Worm (Caenorhabditis elegans) whole organism, L4 larva: ENCODE results near the gene abce-1.
A peak's percentile ranks its signal among the peaks of the same experiment; 100 is the strongest.

Source experiments
- Y105C5A.15 ChIP-seq: fragments of 200-800 bp; sonication (Bioruptor generic); IDR thresholded peaks from 2 replicates; pipeline ENCODE4 v1.3.6; 2022; ENCODE audit warnings: missing genetic modification characterization, missing compliant biosample characterization
- Y48G9A.11 ChIP-seq: fragments of 200-800 bp; sonication (Bioruptor generic); IDR thresholded peaks from 2 replicates; pipeline ENCODE4 v1.3.6; 2022; ENCODE audit warnings: missing genetic modification reagents, missing genetic modification characterization, missing compliant biosample characterization
- Y5F2A.4 ChIP-seq: fragments of 200-800 bp; sonication (Bioruptor generic); optimal IDR thresholded peaks from 2 replicates; lab custom pipeline; 2018; ENCODE audit warnings: mild to moderate bottlenecking, missing genetic modification characterization, missing compliant biosample characterization
- ces-1 ChIP-seq: fragments of 150-350 bp; sonication (generic microtip); optimal IDR thresholded peaks from 4 replicates; lab custom pipeline; 2014; ENCODE audit warnings: missing biosample characterization, missing genetic modification reagents, missing genetic modification characterization
- ctbp-1 ChIP-seq: fragments of 200-800 bp; sonication (Bioruptor generic); IDR thresholded peaks from 2 replicates; pipeline ENCODE4 v1.3.6; 2022; ENCODE audit warnings: missing genetic modification reagents, missing genetic modification characterization, missing compliant biosample characterization
- daf-16 ChIP-seq, 3 experiments: sonication (generic microtip); optimal IDR thresholded peaks; 2 replicates each; lab custom pipeline; 2016 to 2017; ENCODE audit warnings: missing genetic modification characterization in 3 of 3, missing genetic modification reagents in 3 of 3, mild to moderate bottlenecking in 2 of 3, missing compliant biosample characterization in 2 of 3, missing biosample characterization in 1 of 3, moderate library complexity in 1 of 3
- daf-19 ChIP-seq: fragments of 200-800 bp; sonication (Bioruptor generic); conservative IDR thresholded peaks from 2 replicates; pipeline ENCODE4 v1.3.6; 2022; ENCODE audit warnings: missing genetic modification characterization, missing compliant biosample characterization
- dmd-9 ChIP-seq: fragments of 200-800 bp; sonication (Bioruptor generic); IDR thresholded peaks from 2 replicates; pipeline ENCODE4 v1.3.6; 2022; ENCODE audit warnings: missing genetic modification reagents, missing genetic modification characterization, missing compliant biosample characterization
- dpl-1 ChIP-seq: fragments of 150-350 bp; optimal IDR thresholded peaks from 2 replicates; lab custom pipeline; 2014; ENCODE audit warnings: missing biosample characterization, missing genetic modification reagents, missing genetic modification characterization
- dve-1 ChIP-seq: sonication (generic microtip); optimal IDR thresholded peaks from 2 replicates; lab custom pipeline; 2017; ENCODE audit warnings: antibody characterized with exemption, mild to moderate bottlenecking, missing genetic modification characterization, missing compliant biosample characterization; ENCODE audit not compliant: insufficient read depth
- egl-27 ChIP-seq: sonication (generic microtip); optimal IDR thresholded peaks from 3 replicates; lab custom pipeline; 2017; ENCODE audit warnings: missing biosample characterization, missing genetic modification reagents, missing genetic modification characterization
- fos-1 ChIP-seq: fragments of 150-350 bp; optimal IDR thresholded peaks from 2 replicates; lab custom pipeline; 2014; ENCODE audit warnings: missing biosample characterization, missing genetic modification characterization
- gei-8 ChIP-seq: fragments of 200-800 bp; sonication (Bioruptor generic); optimal IDR thresholded peaks from 2 replicates; lab custom pipeline; 2018; ENCODE audit warnings: mild to moderate bottlenecking, missing genetic modification characterization, missing compliant biosample characterization
- hlh-30 ChIP-seq: sonication (generic microtip); optimal IDR thresholded peaks from 2 replicates; lab custom pipeline; 2017; ENCODE audit warnings: antibody characterized with exemption, mild to moderate bottlenecking, missing genetic modification characterization, missing compliant biosample characterization; ENCODE audit not compliant: insufficient read depth
- lin-38 ChIP-seq: fragments of 200-800 bp; sonication (Bioruptor generic); IDR thresholded peaks from 2 replicates; pipeline ENCODE4 v1.3.6; 2022; ENCODE audit warnings: missing genetic modification reagents, missing genetic modification characterization, missing compliant biosample characterization
- lsy-2 ChIP-seq, 2 experiments: fragments of 150-350 bp in 1 of 2; sonication (generic microtip) in 1 of 2; optimal IDR thresholded peaks; 2 replicates each; lab custom pipeline; 2014 to 2017; ENCODE audit warnings: missing biosample characterization in 2 of 2, missing genetic modification characterization in 2 of 2
- madf-9 ChIP-seq: fragments of 200-800 bp; sonication (Bioruptor generic); conservative IDR thresholded peaks from 2 replicates; pipeline ENCODE4 v1.3.6; 2022; ENCODE audit warnings: missing genetic modification reagents, missing genetic modification characterization, missing compliant biosample characterization
- mdl-1 ChIP-seq, 2 experiments: fragments of 150-350 bp in 1 of 2; sonication (generic microtip) in 1 of 2; optimal IDR thresholded peaks; 2 replicates each; lab custom pipeline; 2014 to 2017; ENCODE audit warnings: missing biosample characterization in 2 of 2, missing genetic modification characterization in 2 of 2
- mep-1 ChIP-seq: fragments of 150-350 bp; sonication (generic microtip); optimal IDR thresholded peaks from 3 replicates; lab custom pipeline; 2014; ENCODE audit warnings: missing biosample characterization, missing genetic modification characterization
- mes-2 ChIP-seq: sonication (generic microtip); optimal IDR thresholded peaks from 2 replicates; lab custom pipeline; 2016; ENCODE audit warnings: missing genotype, mild to moderate bottlenecking, missing genetic modification characterization, missing compliant biosample characterization; ENCODE audit not compliant: poor library complexity, severe bottlenecking
- mxl-2 ChIP-seq: fragments of 200-800 bp; sonication (Bioruptor generic); conservative IDR thresholded peaks from 2 replicates; pipeline ENCODE4 v1.3.6; 2022; ENCODE audit warnings: missing genetic modification reagents, missing genetic modification characterization, missing compliant biosample characterization
- nhr-28 ChIP-seq: fragments of 150-350 bp; optimal IDR thresholded peaks from 2 replicates; lab custom pipeline; 2014; ENCODE audit warnings: missing biosample characterization, missing genetic modification characterization
- nhr-6 ChIP-seq: fragments of 150-350 bp; optimal IDR thresholded peaks from 2 replicates; lab custom pipeline; 2014; ENCODE audit warnings: missing biosample characterization, missing genetic modification characterization
- pha-4 ChIP-seq, 2 experiments: fragments of 150-350 bp in 1 of 2; fragments of 200-800 bp in 1 of 2; sonication (Bioruptor generic) in 1 of 2; IDR thresholded peaks in 1 of 2; optimal IDR thresholded peaks in 1 of 2; 2 replicates each; pipeline versions ENCODE4 v1.3.6 to Lab custom; 2014 to 2022; ENCODE audit warnings: missing genetic modification characterization in 2 of 2, missing genetic modification reagents in 2 of 2, missing biosample characterization in 1 of 2, missing compliant biosample characterization in 1 of 2
- pqm-1 ChIP-seq: sonication (generic microtip); optimal IDR thresholded peaks from 2 replicates; lab custom pipeline; 2017; ENCODE audit warnings: missing biosample characterization, missing genetic modification characterization
- saeg-2 ChIP-seq: fragments of 200-800 bp; sonication (Bioruptor generic); IDR thresholded peaks from 2 replicates; pipeline ENCODE4 v1.3.6; 2022; ENCODE audit warnings: missing genetic modification reagents, missing genetic modification characterization, missing compliant biosample characterization
- snpc-4 ChIP-seq: fragments of 150-350 bp; optimal IDR thresholded peaks from 2 replicates; lab custom pipeline; 2014; ENCODE audit warnings: missing biosample characterization, missing genetic modification characterization
- spr-3 ChIP-seq: fragments of 200-800 bp; sonication (Bioruptor generic); optimal IDR thresholded peaks from 2 replicates; lab custom pipeline; 2018; ENCODE audit warnings: mild to moderate bottlenecking, missing genetic modification characterization, missing compliant biosample characterization
- unc-39 ChIP-seq: sonication (generic microtip); optimal IDR thresholded peaks from 2 replicates; lab custom pipeline; 2017; ENCODE audit warnings: missing biosample characterization, missing genetic modification characterization
- unc-62 ChIP-seq, 3 experiments: fragments of 150-350 bp in 1 of 3; sonication (generic microtip); optimal IDR thresholded peaks in 2 of 3; peaks in 1 of 3; 1 replicate in 1 of 3; 2 replicates in 2 of 3; lab custom pipeline; 2014 to 2017; ENCODE audit warnings: missing biosample characterization in 3 of 3, missing genetic modification characterization in 3 of 3, missing genetic modification reagents in 3 of 3, missing genotype in 1 of 3
- vab-7 ChIP-seq: fragments of 200-800 bp; sonication (Bioruptor generic); IDR thresholded peaks from 2 replicates; pipeline ENCODE4 v1.3.6; 2022; ENCODE audit warnings: missing genetic modification reagents, missing genetic modification characterization, missing compliant biosample characterization
- zip-2 ChIP-seq: fragments of 150-350 bp; optimal IDR thresholded peaks from 2 replicates; lab custom pipeline; 2014; ENCODE audit warnings: missing biosample characterization, missing genetic modification characterization

Gene abce-1

DNA sequence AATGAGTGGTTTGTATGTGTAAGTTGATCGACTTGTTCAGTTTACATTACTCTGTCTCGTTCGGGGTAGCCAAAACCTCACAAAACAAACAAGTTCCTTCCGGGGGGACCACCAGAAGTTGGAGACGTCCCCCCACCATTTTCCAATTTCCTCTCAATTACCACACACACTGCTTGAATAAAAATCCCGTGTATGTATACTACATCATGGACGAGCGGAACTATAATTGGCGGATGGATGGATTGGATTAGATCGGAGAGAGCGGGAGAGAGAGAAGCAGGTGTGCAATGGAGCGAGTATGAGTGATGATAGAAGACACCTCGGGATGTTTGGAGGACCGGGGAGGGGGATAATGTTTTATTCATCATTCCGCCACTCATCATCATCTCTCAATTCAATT, 22.4 kb upstream of the abce-1 start:
- TF ChIP-seq ctbp-1 (GFP tag; lab: Robert Waterston, UW) (0 out of 2 replicates have a peak, but pooled peaks have one; percentile 13), ces-1 (GFP tag; lab: Kevin White, UChicago) (peak; percentile 59), mxl-2 (GFP tag; lab: Robert Waterston, UW) (no peak), snpc-4 (tag; lab: Kevin White, UChicago) (no peak), mep-1 (no peak), dmd-9 (GFP tag; lab: Robert Waterston, UW) (no peak), Y48G9A.11 (GFP tag; lab: Robert Waterston, UW) (no peak), madf-9 (GFP tag; lab: Robert Waterston, UW) (no peak)

ce11 chrIII:13139301-13139700, 14.3 kb upstream of the abce-1 start, which contains the start of gene bre-2:
Gene bre-2, minus strand, starts transcription at chrIII:13139626.
- no peak for TF ChIP-seq daf-16 (GFP tag; optimal IDR thresholded peaks at IDR 0.05; lab: Kevin White, UChicago)
- TF ChIP-seq daf-16 (tag; optimal IDR thresholded peaks at IDR 0.05; lab: Kevin White, UChicago), result peak; percentile 62
- TF ChIP-seq spr-3 (GFP tag; lab: Kevin White, UChicago), result no peak
- no peak for TF ChIP-seq ces-1 (GFP tag; lab: Kevin White, UChicago)
- TF ChIP-seq gei-8 (GFP tag; lab: Kevin White, UChicago), result no peak
- no peak for TF ChIP-seq nhr-6 (tag; lab: Kevin White, UChicago)
- no peak for TF ChIP-seq vab-7 (GFP tag; lab: Robert Waterston, UW)
- TF ChIP-seq daf-19 (GFP tag; lab: Robert Waterston, UW), result no peak
- no peak for TF ChIP-seq Y5F2A.4 (GFP tag; lab: Kevin White, UChicago)
- peak; percentile 34 for TF ChIP-seq pqm-1 (tag; lab: Kevin White, UChicago)

ce11 chrIII:13151765-13152164, 1.9 kb upstream of the abce-1 start:
- TF ChIP-seq lin-38 (GFP tag; lab: Robert Waterston, UW) (peak; percentile 79), mdl-1 (tag; optimal IDR thresholded peaks at IDR 0.05; lab: Kevin White, UChicago) (no peak), pha-4 (GFP tag; IDR thresholded peaks at IDR 0.05; lab: Robert Waterston, UW) (no peak), pha-4 (tag; optimal IDR thresholded peaks at IDR 0.05; lab: Kevin White, UChicago) (no peak), egl-27 (no peak)

ce11 chrIII:13152697-13153391, 773 bp upstream of the abce-1 start, which contains the start of gene Y39E4B.10:
Gene Y39E4B.10, minus strand, starts transcription at chrIII:13152858.
- no peak for TF ChIP-seq unc-39
- TF ChIP-seq lsy-2 (tag; optimal IDR thresholded peaks at IDR 0.05; lab: Kevin White, UChicago), result peak in 1 of 2 experiments; percentile 61
- TF ChIP-seq saeg-2, result no peak
- peak; percentile 17 for TF ChIP-seq dve-1 (tag; lab: Kevin White, UChicago)
- peak; percentile 94 for TF ChIP-seq lin-38 (GFP tag; lab: Robert Waterston, UW)
- TF ChIP-seq dpl-1, result peak; percentile 55
- TF ChIP-seq hlh-30 (tag; lab: Kevin White, UChicago), result peak; percentile 29
- peak; percentile 56 for TF ChIP-seq mes-2 (tag; lab: Kevin White, UChicago)
- TF ChIP-seq nhr-28 (tag; lab: Kevin White, UChicago), result peak; percentile 16
- no peak for TF ChIP-seq Y105C5A.15
- peak in 1 of 2 experiments; percentile 72 for TF ChIP-seq unc-62 (GFP tag; optimal IDR thresholded peaks at IDR 0.05 in 1 of 2; lab: Kevin White, UChicago)
- TF ChIP-seq unc-62 (tag; optimal IDR thresholded peaks at IDR 0.05; lab: Kevin White, UChicago), result no peak
- TF ChIP-seq zip-2, result peak; percentile 94
- no peak for TF ChIP-seq fos-1 (tag; lab: Kevin White, UChicago)
- TF ChIP-seq, all 104 proteins: peak for 9
